Worm (Caenorhabditis elegans) whole organism, young adult: ENCODE results near the gene F59E12.17.
"Not testable (repeated sequence)": the region's sequence is repeated elsewhere in the genome, so short reads cannot be mapped to it uniquely, and the experiment has no call there.

Experiments used
- B0035.1 ChIP-seq: sonication (generic microtip); optimal IDR thresholded peaks from 2 replicates; lab custom pipeline; 2016; ENCODE audit warnings: missing genetic modification characterization, mild to moderate bottlenecking, missing compliant biosample characterization, missing genotype, missing genetic modification reagents
- D2030.7 ChIP-seq: fragments of 200-800 bp; sonication (Bioruptor generic); IDR thresholded peaks from 2 replicates; pipeline ENCODE4 v1.3.6; 2022; ENCODE audit warnings: missing genetic modification reagents, missing genetic modification characterization, missing compliant biosample characterization
- F22D6.2 ChIP-seq: sonication (generic microtip); optimal IDR thresholded peaks from 2 replicates; lab custom pipeline; 2016; ENCODE audit warnings: mild to moderate bottlenecking, missing genetic modification characterization, missing compliant biosample characterization
- F49E8.2 ChIP-seq: sonication (generic microtip); optimal IDR thresholded peaks from 3 replicates; lab custom pipeline; 2017; ENCODE audit warnings: missing genetic modification characterization, mild to moderate bottlenecking, missing compliant biosample characterization, antibody characterized with exemption, moderate library complexity; ENCODE audit not compliant: insufficient read depth
- K11D2.4 ChIP-seq: fragments of 200-800 bp; sonication (Bioruptor generic); IDR thresholded peaks from 2 replicates; pipeline ENCODE4 v1.3.6; 2022; ENCODE audit warnings: missing genetic modification reagents, missing genetic modification characterization, missing compliant biosample characterization
- K12H6.12 ChIP-seq: fragments of 200-800 bp; sonication (Bioruptor generic); optimal IDR thresholded peaks from 2 replicates; lab custom pipeline; 2018; ENCODE audit warnings: mild to moderate bottlenecking, missing genetic modification characterization, missing compliant biosample characterization
- T07F8.4 ChIP-seq: sonication (generic microtip); optimal IDR thresholded peaks from 2 replicates; lab custom pipeline; 2016; ENCODE audit warnings: mild to moderate bottlenecking, missing genetic modification characterization, moderate library complexity, missing compliant biosample characterization
- Y56A3A.18 ChIP-seq: fragments of 200-800 bp; sonication (Bioruptor generic); IDR thresholded peaks from 2 replicates; pipeline ENCODE4 v1.3.6; 2022; ENCODE audit warnings: missing genetic modification reagents, missing genetic modification characterization, missing compliant biosample characterization
- Y95B8A.8 ChIP-seq: fragments of 200-800 bp; sonication (Bioruptor generic); IDR thresholded peaks from 2 replicates; pipeline ENCODE4 v1.3.6; 2022; ENCODE audit warnings: missing genetic modification reagents, missing genetic modification characterization, missing compliant biosample characterization
- ZK185.1 ChIP-seq: sonication (generic microtip); optimal IDR thresholded peaks from 2 replicates; lab custom pipeline; 2016; ENCODE audit warnings: mild to moderate bottlenecking, missing genetic modification characterization, missing compliant biosample characterization; ENCODE audit not compliant: poor library complexity, severe bottlenecking
- akir-1 ChIP-seq: fragments of 200-800 bp; sonication (Bioruptor generic); optimal IDR thresholded peaks from 2 replicates; lab custom pipeline; 2018; ENCODE audit warnings: mild to moderate bottlenecking, missing genetic modification characterization, moderate library complexity, missing compliant biosample characterization
- aptf-2 ChIP-seq: fragments of 200-800 bp; sonication (Bioruptor generic); conservative IDR thresholded peaks from 2 replicates; pipeline ENCODE4 v1.3.6; 2022; ENCODE audit warnings: missing genetic modification reagents, missing genetic modification characterization, missing compliant biosample characterization
- ceh-27 ChIP-seq: fragments of 200-800 bp; sonication (Bioruptor generic); optimal IDR thresholded peaks from 2 replicates; lab custom pipeline; 2018; ENCODE audit warnings: mild to moderate bottlenecking, missing genetic modification characterization, moderate library complexity, missing compliant biosample characterization
- ceh-58 ChIP-seq: fragments of 200-800 bp; sonication (Bioruptor generic); IDR thresholded peaks from 2 replicates; pipeline ENCODE4 v1.3.6; 2022; ENCODE audit warnings: missing genetic modification characterization, missing compliant biosample characterization
- chd-7 ChIP-seq: sonication (generic microtip); optimal IDR thresholded peaks from 2 replicates; lab custom pipeline; 2016; ENCODE audit warnings: mild to moderate bottlenecking, missing genetic modification characterization, moderate library complexity, missing compliant biosample characterization
- die-1 ChIP-seq: sonication (generic microtip); optimal IDR thresholded peaks from 2 replicates; lab custom pipeline; 2016; ENCODE audit warnings: missing genotype, mild to moderate bottlenecking, missing genetic modification characterization, missing compliant biosample characterization
- dpff-1 ChIP-seq: sonication (generic microtip); optimal IDR thresholded peaks from 2 replicates; lab custom pipeline; 2017; ENCODE audit warnings: mild to moderate bottlenecking, missing genetic modification characterization, missing compliant biosample characterization
- dpl-1 ChIP-seq: fragments of 150-350 bp; optimal IDR thresholded peaks from 2 replicates; lab custom pipeline; 2014; ENCODE audit warnings: missing biosample characterization, missing genetic modification reagents, missing genetic modification characterization
- egl-44 ChIP-seq: fragments of 200-800 bp; sonication (Bioruptor generic); IDR thresholded peaks from 2 replicates; pipeline ENCODE4 v1.3.6; 2022; ENCODE audit warnings: missing genetic modification reagents, missing genetic modification characterization, missing compliant biosample characterization
- ekl-4 ChIP-seq: fragments of 200-800 bp; sonication (Bioruptor generic); IDR thresholded peaks from 2 replicates; pipeline ENCODE4 v1.3.6; 2022; ENCODE audit warnings: missing genetic modification reagents, missing genetic modification characterization, missing compliant biosample characterization
- hmg-20 ChIP-seq: fragments of 200-800 bp; sonication (Bioruptor generic); IDR thresholded peaks from 2 replicates; pipeline ENCODE4 v1.3.6; 2022; ENCODE audit warnings: missing genetic modification reagents, missing genetic modification characterization, missing compliant biosample characterization
- hrde-1 ChIP-seq: sonication (generic microtip); optimal IDR thresholded peaks from 2 replicates; lab custom pipeline; 2016; ENCODE audit warnings: missing genetic modification characterization, mild to moderate bottlenecking, missing compliant biosample characterization, moderate library complexity, missing genotype, missing genetic modification reagents, borderline replicate concordance
- let-607 ChIP-seq, 2 experiments: fragments of 200-800 bp in 1 of 2; sonication (Bioruptor generic) in 1 of 2; sonication (generic microtip) in 1 of 2; optimal IDR thresholded peaks; 2 replicates each; lab custom pipeline; 2016 to 2018; ENCODE audit warnings: mild to moderate bottlenecking in 2 of 2, missing compliant biosample characterization in 2 of 2, missing genetic modification characterization in 2 of 2, moderate library complexity in 2 of 2, missing genotype in 1 of 2
- lin-35 ChIP-seq, 3 experiments: fragments of 150-350 bp in 2 of 3; sonication (generic microtip) in 1 of 3; optimal IDR thresholded peaks; 2 replicates each; lab custom pipeline; 2014 to 2018; ENCODE audit warnings: missing biosample characterization in 3 of 3, missing genetic modification characterization in 3 of 3, missing genetic modification reagents in 3 of 3
- lir-1 ChIP-seq: fragments of 200-800 bp; sonication (Bioruptor generic); conservative IDR thresholded peaks from 2 replicates; pipeline ENCODE4 v1.3.6; 2022; ENCODE audit warnings: missing genetic modification reagents, missing genetic modification characterization, missing compliant biosample characterization
- madf-3 ChIP-seq: fragments of 200-800 bp; sonication (Bioruptor generic); IDR thresholded peaks from 2 replicates; pipeline ENCODE4 v1.3.6; 2022; ENCODE audit warnings: missing genetic modification reagents, missing genetic modification characterization, missing compliant biosample characterization
- madf-6 ChIP-seq: fragments of 200-800 bp; sonication (Bioruptor generic); IDR thresholded peaks from 2 replicates; pipeline ENCODE4 v1.3.6; 2022; ENCODE audit warnings: missing genetic modification reagents, missing genetic modification characterization, missing compliant biosample characterization
- mes-4 ChIP-seq: sonication (generic microtip); optimal IDR thresholded peaks from 2 replicates; lab custom pipeline; 2016; ENCODE audit warnings: missing genotype, missing genetic modification characterization, missing compliant biosample characterization
- mxl-1 ChIP-seq: sonication (generic microtip); optimal IDR thresholded peaks from 2 replicates; lab custom pipeline; 2016; ENCODE audit warnings: missing genetic modification characterization, missing compliant biosample characterization
- nhr-90 ChIP-seq: sonication (generic microtip); optimal IDR thresholded peaks from 2 replicates; lab custom pipeline; 2016; ENCODE audit warnings: missing genotype, mild to moderate bottlenecking, missing genetic modification characterization, missing compliant biosample characterization
- pha-4 ChIP-seq: fragments of 150-350 bp; sonication (generic microtip); optimal IDR thresholded peaks from 2 replicates; lab custom pipeline; 2014; ENCODE audit warnings: missing biosample characterization, missing genetic modification reagents, missing genetic modification characterization
- rcor-1 ChIP-seq: fragments of 200-800 bp; sonication (Bioruptor generic); IDR thresholded peaks from 2 replicates; pipeline ENCODE4 v1.3.6; 2022; ENCODE audit warnings: missing genetic modification reagents, missing genetic modification characterization, missing compliant biosample characterization
- rec-8 ChIP-seq, 2 experiments: sonication (generic microtip); optimal IDR thresholded peaks; 2 replicates each; lab custom pipeline; 2016; ENCODE audit warnings: mild to moderate bottlenecking in 2 of 2, missing genetic modification characterization in 2 of 2, missing genetic modification reagents in 2 of 2, missing genotype in 2 of 2, missing biosample characterization in 1 of 2, missing compliant biosample characterization in 1 of 2, moderate library complexity in 1 of 2
- repo-1 ChIP-seq: sonication (generic microtip); optimal IDR thresholded peaks from 2 replicates; lab custom pipeline; 2017; ENCODE audit warnings: mild to moderate bottlenecking, missing genetic modification characterization, missing compliant biosample characterization
- sdz-38 ChIP-seq: sonication (generic microtip); optimal IDR thresholded peaks from 2 replicates; lab custom pipeline; 2016; ENCODE audit warnings: missing genotype, missing genetic modification characterization, missing compliant biosample characterization
- snpc-1.1 ChIP-seq: sonication (generic microtip); optimal IDR thresholded peaks from 2 replicates; lab custom pipeline; 2017; ENCODE audit warnings: missing genetic modification characterization, mild to moderate bottlenecking, missing compliant biosample characterization, antibody characterized with exemption, moderate library complexity, missing genotype, missing genetic modification reagents; ENCODE audit not compliant: insufficient read depth
- snpc-1.3 ChIP-seq: sonication (generic microtip); optimal IDR thresholded peaks from 2 replicates; lab custom pipeline; 2017; ENCODE audit warnings: missing genetic modification characterization, mild to moderate bottlenecking, missing compliant biosample characterization, antibody characterized with exemption, moderate library complexity, missing genotype, missing genetic modification reagents; ENCODE audit not compliant: insufficient read depth
- snpc-3.4 ChIP-seq: sonication (generic microtip); optimal IDR thresholded peaks from 2 replicates; lab custom pipeline; 2017; ENCODE audit warnings: missing genetic modification characterization, mild to moderate bottlenecking, missing compliant biosample characterization, antibody characterized with exemption, moderate library complexity, missing genotype, missing genetic modification reagents
- tbx-9 ChIP-seq: sonication (generic microtip); optimal IDR thresholded peaks from 2 replicates; lab custom pipeline; 2016; ENCODE audit warnings: borderline replicate concordance, missing genetic modification characterization, inconsistent platforms, missing compliant biosample characterization
- unc-62 ChIP-seq: fragments of 150-350 bp; optimal IDR thresholded peaks from 2 replicates; lab custom pipeline; 2014; ENCODE audit warnings: missing biosample characterization, missing genetic modification reagents, missing genetic modification characterization
- ztf-28 ChIP-seq: fragments of 200-800 bp; sonication (Bioruptor generic); IDR thresholded peaks from 2 replicates; pipeline ENCODE4 v1.3.6; 2022; ENCODE audit warnings: missing genetic modification reagents, missing genetic modification characterization, missing compliant biosample characterization
- ztf-6 ChIP-seq: fragments of 200-800 bp; sonication (Bioruptor generic); IDR thresholded peaks from 2 replicates; pipeline ENCODE4 v1.3.6; 2022; ENCODE audit warnings: missing genetic modification reagents, missing genetic modification characterization, missing compliant biosample characterization

F59E12.17 gene

ce11 chrII:5628326-5628818 is 20.9 kb downstream of the F59E12.17 start, which contains the start of gene F59E12.15:
Gene F59E12.15 (minus strand): TSS chrII:5628376.
- TF ChIP-seq mxl-1 (tag; lab: Kevin White, UChicago) (no peak), rcor-1 (GFP tag; lab: Robert Waterston, UW) (no peak), hrde-1 (no peak), ztf-6 (GFP tag; lab: Robert Waterston, UW) (no peak), hmg-20 (no peak), nhr-90 (tag; lab: Kevin White, UChicago) (no peak), die-1 (tag; lab: Kevin White, UChicago) (no peak), B0035.1 (tag; lab: Kevin White, UChicago) (no peak), K11D2.4 (no peak), unc-62 (no peak), ceh-58 (no peak), T07F8.4 (tag; lab: Kevin White, UChicago) (no peak)

ce11 chrII:5622383-5622939 is 26.8 kb downstream of the F59E12.17 start, which contains the start of the genes eif-3.L and npl-4.2:
Gene eif-3.L (minus strand): TSS chrII:5622483.
Gene npl-4.2 (plus strand): TSS chrII:5622889.
- not testable (repeated sequence) for TF ChIP-seq egl-44 (GFP tag; lab: Robert Waterston, UW); akir-1 (GFP tag; lab: Kevin White, UChicago); D2030.7

ce11 chrII:5619298-5619697 is 30.0 kb downstream of the F59E12.17 start, which contains the start of gene dhs-6:
Gene dhs-6 (minus strand): TSS chrII:5619319.
- TF ChIP-seq ekl-4 (GFP tag; lab: Robert Waterston, UW): no peak
- no peak for TF ChIP-seq lin-35 (GFP tag; optimal IDR thresholded peaks at IDR 0.05; lab: Kevin White, UChicago)
- TF ChIP-seq aptf-2 (GFP tag; lab: Robert Waterston, UW): no peak
- TF ChIP-seq dpl-1 (GFP tag; lab: Kevin White, UChicago): no peak
- no peak for TF ChIP-seq rec-8 (tag; optimal IDR thresholded peaks at IDR 0.05; lab: Kevin White, UChicago)
- no peak for TF ChIP-seq mes-4
- TF ChIP-seq rcor-1 (GFP tag; lab: Robert Waterston, UW): no peak
- no peak for TF ChIP-seq ceh-27 (GFP tag; lab: Kevin White, UChicago)
- no peak for TF ChIP-seq chd-7 (tag; lab: Kevin White, UChicago)
- TF ChIP-seq nhr-90 (tag; lab: Kevin White, UChicago): no peak
- TF ChIP-seq Y95B8A.8 (GFP tag; lab: Robert Waterston, UW): no peak
- no peak for TF ChIP-seq repo-1
- TF ChIP-seq ZK185.1 (tag; lab: Kevin White, UChicago): peak; percentile 49
- TF ChIP-seq let-607 (tag; optimal IDR thresholded peaks at IDR 0.05; lab: Kevin White, UChicago): no peak
- no peak for TF ChIP-seq snpc-1.3 (tag; lab: Kevin White, UChicago)
- no peak for TF ChIP-seq dpff-1 (tag; lab: Kevin White, UChicago)
- no peak for TF ChIP-seq F22D6.2 (tag; lab: Kevin White, UChicago)
- TF ChIP-seq pha-4 (tag; lab: Kevin White, UChicago): no peak
- no peak for TF ChIP-seq lir-1 (GFP tag; lab: Robert Waterston, UW)
- no peak for TF ChIP-seq tbx-9
- TF ChIP-seq hrde-1: no peak
- TF ChIP-seq sdz-38 (tag; lab: Kevin White, UChicago): no peak
- no peak for TF ChIP-seq F49E8.2
- TF ChIP-seq madf-6 (GFP tag; lab: Robert Waterston, UW): peak; percentile 15; the same call in 1 of the 2 replicates
- no peak for TF ChIP-seq ztf-6 (GFP tag; lab: Robert Waterston, UW)
- TF ChIP-seq snpc-1.1: no peak
- TF ChIP-seq snpc-3.4: peak; percentile 49
- TF ChIP-seq ztf-28 (GFP tag; lab: Robert Waterston, UW): no peak
- no peak for TF ChIP-seq K12H6.12 (tag; lab: Kevin White, UChicago)
- 0 out of 2 replicates have a peak, but pooled peaks have one; percentile 28 for TF ChIP-seq madf-3 (GFP tag; lab: Robert Waterston, UW)
- TF ChIP-seq Y56A3A.18 (GFP tag; lab: Robert Waterston, UW): no peak
- TF ChIP-seq T07F8.4 (tag; lab: Kevin White, UChicago): no peak
